Worm (Caenorhabditis elegans) whole organism, late embryonic: ENCODE data around the gene nlp-56.

ENCODE experiments used
- C08G9.2 ChIP-seq: sonication (generic microtip); optimal IDR thresholded peaks from 2 replicates; lab custom pipeline; 2016; ENCODE audit warnings: mild to moderate bottlenecking, missing genetic modification characterization, moderate library complexity, missing compliant biosample characterization
- F13H6.1 ChIP-seq: sonication (generic microtip); optimal IDR thresholded peaks from 2 replicates; lab custom pipeline; 2016; ENCODE audit warnings: missing genetic modification characterization, missing compliant biosample characterization
- K02D7.2 ChIP-seq: sonication (generic microtip); optimal IDR thresholded peaks from 2 replicates; lab custom pipeline; 2017; ENCODE audit warnings: mild to moderate bottlenecking, missing genetic modification characterization, missing compliant biosample characterization
- ahr-1 ChIP-seq: sonication (generic microtip); optimal IDR thresholded peaks from 2 replicates; lab custom pipeline; 2016; ENCODE audit warnings: missing genetic modification characterization, missing compliant biosample characterization
- ama-1 ChIP-seq: fragments of 150-350 bp; optimal IDR thresholded peaks from 2 replicates; lab custom pipeline; 2014
- ceh-18 ChIP-seq: sonication (generic microtip); optimal IDR thresholded peaks from 2 replicates; lab custom pipeline; 2016; ENCODE audit warnings: missing genetic modification characterization, missing compliant biosample characterization
- ceh-2 ChIP-seq: sonication (generic microtip); optimal IDR thresholded peaks from 2 replicates; lab custom pipeline; 2016; ENCODE audit warnings: missing genotype, missing genetic modification characterization, missing compliant biosample characterization
- ceh-22 ChIP-seq: sonication (generic microtip); optimal IDR thresholded peaks from 2 replicates; lab custom pipeline; 2017; ENCODE audit warnings: missing biosample characterization, missing genetic modification characterization
- ceh-24 ChIP-seq: sonication (generic microtip); optimal IDR thresholded peaks from 2 replicates; lab custom pipeline; 2016; ENCODE audit warnings: mild to moderate bottlenecking, missing genetic modification characterization, missing compliant biosample characterization
- ceh-30 ChIP-seq: fragments of 150-350 bp; optimal IDR thresholded peaks from 2 replicates; lab custom pipeline; 2014; ENCODE audit warnings: missing biosample characterization, missing genetic modification characterization
- ceh-31 ChIP-seq: sonication (generic microtip); optimal IDR thresholded peaks from 2 replicates; lab custom pipeline; 2016; ENCODE audit warnings: missing genetic modification characterization, missing compliant biosample characterization
- ceh-34 ChIP-seq: sonication (generic microtip); optimal IDR thresholded peaks from 2 replicates; lab custom pipeline; 2016; ENCODE audit warnings: mild to moderate bottlenecking, missing genetic modification characterization, missing compliant biosample characterization
- che-1 ChIP-seq: sonication (generic microtip); optimal IDR thresholded peaks from 2 replicates; lab custom pipeline; 2016; ENCODE audit warnings: mild to moderate bottlenecking, missing genetic modification characterization, missing compliant biosample characterization
- dmd-4 ChIP-seq: sonication (generic microtip); optimal IDR thresholded peaks from 2 replicates; lab custom pipeline; 2016; ENCODE audit warnings: borderline replicate concordance, missing genetic modification characterization, missing compliant biosample characterization
- fax-1 ChIP-seq: sonication (generic microtip); optimal IDR thresholded peaks from 2 replicates; lab custom pipeline; 2016; ENCODE audit warnings: missing genotype, missing genetic modification characterization, missing compliant biosample characterization
- gmeb-2 ChIP-seq: sonication (generic microtip); optimal IDR thresholded peaks from 2 replicates; lab custom pipeline; 2016; ENCODE audit warnings: missing genetic modification characterization, inconsistent platforms, missing compliant biosample characterization
- hlh-13 ChIP-seq: fragments of 200-800 bp; sonication (Bioruptor generic); optimal IDR thresholded peaks from 2 replicates; lab custom pipeline; 2018; ENCODE audit warnings: mild to moderate bottlenecking, missing genetic modification characterization, missing compliant biosample characterization
- hlh-30 ChIP-seq: sonication (generic microtip); optimal IDR thresholded peaks from 2 replicates; lab custom pipeline; 2017; ENCODE audit warnings: antibody characterized with exemption, missing genetic modification characterization, missing compliant biosample characterization; ENCODE audit not compliant: insufficient read depth
- lin-11 ChIP-seq: fragments of 200-800 bp; sonication (Bioruptor generic); optimal IDR thresholded peaks from 2 replicates; lab custom pipeline; 2018; ENCODE audit warnings: mild to moderate bottlenecking, missing genetic modification characterization, missing compliant biosample characterization
- madf-2 ChIP-seq: sonication (generic microtip); optimal IDR thresholded peaks from 2 replicates; lab custom pipeline; 2017; ENCODE audit warnings: missing genetic modification characterization, missing compliant biosample characterization
- npax-4 ChIP-seq: sonication (generic microtip); optimal IDR thresholded peaks from 2 replicates; lab custom pipeline; 2016; ENCODE audit warnings: missing genetic modification characterization, missing compliant biosample characterization
- pag-3 ChIP-seq: sonication (generic microtip); optimal IDR thresholded peaks from 2 replicates; lab custom pipeline; 2016; ENCODE audit warnings: missing compliant biosample characterization, missing genetic modification characterization, borderline replicate concordance
- pat-9 ChIP-seq: fragments of 200-800 bp; sonication (Bioruptor generic); optimal IDR thresholded peaks from 2 replicates; lab custom pipeline; 2018; ENCODE audit warnings: mild to moderate bottlenecking, missing genetic modification characterization, moderate library complexity, missing compliant biosample characterization
- pha-2 ChIP-seq: sonication (generic microtip); optimal IDR thresholded peaks from 2 replicates; lab custom pipeline; 2017; ENCODE audit warnings: mild to moderate bottlenecking, missing genetic modification characterization, missing compliant biosample characterization
- pha-4 ChIP-seq: fragments of 150-350 bp; optimal IDR thresholded peaks from 2 replicates; lab custom pipeline; 2018; ENCODE audit warnings: missing biosample characterization, missing genetic modification reagents, missing genetic modification characterization
- pqm-1 ChIP-seq: sonication (generic microtip); optimal IDR thresholded peaks from 2 replicates; lab custom pipeline; 2016; ENCODE audit warnings: missing genetic modification characterization, missing compliant biosample characterization
- pros-1 ChIP-seq: fragments of 150-350 bp; optimal IDR thresholded peaks from 2 replicates; lab custom pipeline; 2014; ENCODE audit warnings: missing biosample characterization, missing genetic modification reagents, missing genetic modification characterization
- ref-2 ChIP-seq: sonication (generic microtip); optimal IDR thresholded peaks from 2 replicates; lab custom pipeline; 2016; ENCODE audit warnings: missing genetic modification characterization, missing compliant biosample characterization
- sdc-2 ChIP-seq: sonication (generic microtip); optimal IDR thresholded peaks from 2 replicates; lab custom pipeline; 2016; ENCODE audit warnings: missing genotype, missing genetic modification characterization, missing compliant biosample characterization
- sox-2 ChIP-seq: fragments of 200-800 bp; sonication (Bioruptor generic); IDR thresholded peaks from 2 replicates; pipeline ENCODE4 v1.3.6; 2022; ENCODE audit warnings: missing genetic modification reagents, missing genetic modification characterization, missing compliant biosample characterization
- sox-4 ChIP-seq: sonication (generic microtip); optimal IDR thresholded peaks from 2 replicates; lab custom pipeline; 2017; ENCODE audit warnings: mild to moderate bottlenecking, missing genetic modification characterization, inconsistent platforms, missing compliant biosample characterization
- tbx-2 ChIP-seq: sonication (generic microtip); optimal IDR thresholded peaks from 2 replicates; lab custom pipeline; 2016; ENCODE audit warnings: missing genetic modification characterization, missing compliant biosample characterization
- tbx-7 ChIP-seq: sonication (generic microtip); optimal IDR thresholded peaks from 2 replicates; lab custom pipeline; 2016; ENCODE audit warnings: missing genotype, missing genetic modification characterization, missing compliant biosample characterization
- ttx-3 ChIP-seq: sonication (generic microtip); optimal IDR thresholded peaks from 2 replicates; lab custom pipeline; 2016; ENCODE audit warnings: missing genetic modification reagents, missing genetic modification characterization, missing compliant biosample characterization
- unc-42 ChIP-seq: sonication (generic microtip); optimal IDR thresholded peaks from 2 replicates; lab custom pipeline; 2016; ENCODE audit warnings: missing genotype, missing genetic modification characterization, missing compliant biosample characterization
- unc-86 ChIP-seq: sonication (generic microtip); optimal IDR thresholded peaks from 2 replicates; lab custom pipeline; 2016; ENCODE audit warnings: missing genetic modification characterization, missing compliant biosample characterization
- zip-5 ChIP-seq: sonication (generic microtip); optimal IDR thresholded peaks from 2 replicates; lab custom pipeline; 2016; ENCODE audit warnings: missing genetic modification characterization, missing compliant biosample characterization

nlp-56 gene

DNA sequence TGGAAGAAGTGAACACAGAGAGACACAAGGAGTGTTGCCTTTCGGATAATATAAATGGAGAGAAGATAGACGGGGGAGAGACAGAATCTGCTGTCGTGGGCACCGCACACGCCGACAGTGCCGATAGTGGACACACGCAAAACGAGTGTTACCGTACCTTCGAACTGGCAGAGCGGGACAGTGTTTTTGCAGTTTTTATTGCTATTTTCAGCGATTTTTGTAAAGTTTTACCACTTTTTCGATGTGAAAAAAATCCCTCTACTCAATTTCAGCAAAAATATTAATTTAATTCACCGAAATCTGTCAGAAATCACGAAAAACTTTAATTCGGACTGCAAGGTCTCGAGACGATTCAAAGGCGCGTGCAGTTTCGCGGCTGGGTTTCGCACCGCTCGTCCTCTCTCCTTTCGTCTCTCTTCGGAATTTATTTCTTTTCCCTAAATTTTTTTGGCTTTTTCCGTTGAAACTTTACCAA, 40.4 kb upstream of the nlp-56 start, which contains the start of gene sec-61.A (continued):
- TF ChIP-seq hlh-30 (tag; lab: Kevin White, UChicago) (peak; percentile 71), pros-1 (tag; lab: Kevin White, UChicago) (no peak), ceh-24 (no peak), pqm-1 (tag; lab: Kevin White, UChicago) (no peak), pha-2 (tag; lab: Kevin White, UChicago) (no peak), ahr-1 (tag; lab: Kevin White, UChicago) (no peak), ref-2 (tag; lab: Kevin White, UChicago) (peak; percentile 87), ceh-22 (tag; lab: Kevin White, UChicago) (no peak), lin-11 (tag; lab: Kevin White, UChicago) (no peak), ceh-34 (tag; lab: Kevin White, UChicago) (peak; percentile 63), ceh-30 (no peak), zip-5 (tag; lab: Kevin White, UChicago) (no peak), C08G9.2 (no peak), npax-4 (tag; lab: Kevin White, UChicago) (no peak), ceh-2 (tag; lab: Kevin White, UChicago) (no peak), gmeb-2 (tag; lab: Kevin White, UChicago) (no peak), madf-2 (tag; lab: Kevin White, UChicago) (peak; percentile 20), hlh-13 (GFP tag; lab: Kevin White, UChicago) (no peak), tbx-2 (peak; percentile 77), ceh-31 (tag; lab: Kevin White, UChicago) (peak; percentile 66), fax-1 (tag; lab: Kevin White, UChicago) (no peak), unc-42 (tag; lab: Kevin White, UChicago) (peak; percentile 72), sox-2 (GFP tag; lab: Robert Waterston, UW) (no peak), dmd-4 (tag; lab: Kevin White, UChicago) (no peak), pha-4 (tag; lab: Kevin White, UChicago) (no peak), K02D7.2 (tag; lab: Kevin White, UChicago) (no peak)

DNA sequence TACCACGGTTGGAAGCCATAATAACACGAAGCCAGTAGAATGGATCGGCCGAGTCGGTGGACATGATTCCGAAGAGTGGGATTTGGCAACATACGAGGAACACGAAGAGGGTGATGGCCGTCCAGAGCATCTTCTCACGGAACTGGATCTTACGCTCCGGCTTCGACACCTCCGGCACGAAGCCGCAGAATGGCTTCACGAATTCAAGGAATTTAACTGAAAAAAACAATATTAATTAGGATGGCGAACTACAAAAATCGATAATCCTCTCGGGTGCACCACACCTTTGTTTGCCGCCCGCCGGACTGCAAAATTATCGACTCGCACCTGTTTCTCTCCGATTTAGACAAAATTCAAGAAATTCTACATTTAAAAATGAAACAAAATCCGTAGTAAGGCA, 39.7 kb upstream of the nlp-56 start:
- TF ChIP-seq ttx-3 (no peak), ceh-18 (tag; lab: Kevin White, UChicago) (no peak), che-1 (tag; lab: Kevin White, UChicago) (no peak), hlh-13 (GFP tag; lab: Kevin White, UChicago) (no peak), ceh-2 (tag; lab: Kevin White, UChicago) (no peak), dmd-4 (tag; lab: Kevin White, UChicago) (no peak), pha-2 (tag; lab: Kevin White, UChicago) (no peak), ceh-24 (no peak), unc-42 (tag; lab: Kevin White, UChicago) (no peak), lin-11 (tag; lab: Kevin White, UChicago) (no peak), gmeb-2 (tag; lab: Kevin White, UChicago) (no peak), F13H6.1 (tag; lab: Kevin White, UChicago) (no peak), fax-1 (tag; lab: Kevin White, UChicago) (no peak), tbx-7 (tag; lab: Kevin White, UChicago) (no peak), pat-9 (tag; lab: Kevin White, UChicago) (no peak), pag-3 (no peak), unc-86 (tag; lab: Kevin White, UChicago) (no peak), sdc-2 (tag; lab: Kevin White, UChicago) (no peak)

DNA sequence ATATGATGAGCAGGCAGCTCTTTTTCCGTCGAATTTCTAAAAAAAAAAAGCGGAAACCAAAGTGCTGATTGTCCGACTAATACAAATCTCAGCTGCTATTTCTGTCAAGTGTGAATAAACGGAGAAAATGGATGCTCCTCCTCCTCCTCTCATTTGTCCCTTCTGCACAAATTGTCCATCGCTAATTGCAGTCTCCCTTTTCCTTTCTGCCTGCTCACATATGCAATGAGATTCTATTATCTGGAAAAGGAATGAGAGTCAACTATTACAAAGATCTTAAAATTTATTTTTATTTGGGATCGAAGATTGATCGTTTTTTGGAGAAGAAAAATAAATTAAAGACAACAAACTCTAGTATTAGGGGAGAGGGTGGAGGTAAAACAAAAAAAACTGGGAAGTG, 37.7 kb upstream of the nlp-56 start:
- TF ChIP-seq ceh-31 (tag; lab: Kevin White, UChicago) (no peak), pros-1 (tag; lab: Kevin White, UChicago) (no peak), sox-4 (tag; lab: Kevin White, UChicago) (no peak), ama-1 (peak; percentile 80)
